Worm (Caenorhabditis elegans) whole organism, L4/young adult: ENCODE measurements around the gene Y17D7B.2.

ENCODE experiments used
- W03F9.2 ChIP-seq: fragments of 150-350 bp; optimal IDR thresholded peaks from 2 replicates; lab custom pipeline; 2014; ENCODE audit warnings: missing biosample characterization, missing genetic modification characterization
- dao-5 ChIP-seq: sonication (generic microtip); optimal IDR thresholded peaks from 2 replicates; lab custom pipeline; 2016; ENCODE audit warnings: missing genotype, missing genetic modification characterization, moderate library complexity, missing compliant biosample characterization
- him-1 ChIP-seq: sonication (generic microtip); optimal IDR thresholded peaks from 2 replicates; lab custom pipeline; 2016; ENCODE audit warnings: missing genotype, missing genetic modification reagents, missing genetic modification characterization, missing compliant biosample characterization

ce11 chrV:18800811-18801210 lies 13.3 kb downstream of the Y17D7B.2 start, which contains the start of gene nhr-170:
- TF ChIP-seq him-1 (tag; lab: Kevin White, UChicago), result no peak
- TF ChIP-seq W03F9.2 (tag; lab: Kevin White, UChicago), result no peak
- no peak for TF ChIP-seq dao-5
